Fruit fly (Drosophila melanogaster) Kc167 (cell line): ENCODE results near the gene Mal-B2.

Experiments used
- h ChIP-seq: fragments of >200 bp; optimal IDR thresholded peaks from 3 replicates; lab custom pipeline; 2018; ENCODE audit warnings: missing external identifiers
- ttk ChIP-seq: sonication (Bioruptor generic); optimal IDR thresholded peaks from 2 replicates; lab custom pipeline; 2017; ENCODE audit warnings: missing external identifiers

dm6 chr2L:11808702-11809583 lies 40.8 kb upstream of the Mal-B2 start, which contains the start of gene crol:
- TF ChIP-seq ttk (no peak), h (no peak)
